Worm (Caenorhabditis elegans): ENCODE data around the gene hda-1.

Gene hda-1

ce11 chrV:14539355-14539754 lies 14.2 kb downstream of the hda-1 start:
- no peak for TF ChIP-seq elt-4 (tag; optimal IDR thresholded peaks at IDR 0.05)

ce11 chrV:14540932-14541331 lies 15.7 kb downstream of the hda-1 start:
- TF ChIP-seq pha-4 (tag; optimal IDR thresholded peaks at IDR 0.05) (no peak), ceh-30 (tag; optimal IDR thresholded peaks at IDR 0.05) (no peak), ceh-19 (GFP tag; optimal IDR thresholded peaks at IDR 0.05) (no peak), hlh-30 (tag; optimal IDR thresholded peaks at IDR 0.05; ENCODE audit: insufficient read depth) (no peak), elt-2 (tag; optimal IDR thresholded peaks at IDR 0.05) (no peak), hlh-13 (GFP tag; optimal IDR thresholded peaks at IDR 0.05) (no peak), sdc-2 (tag; optimal IDR thresholded peaks at IDR 0.05) (no peak), ref-2 (tag; optimal IDR thresholded peaks at IDR 0.05) (no peak), ceh-9 (tag; optimal IDR thresholded peaks at IDR 0.05) (no peak), lim-6 (tag; optimal IDR thresholded peaks at IDR 0.05) (no peak), unc-3 (GFP tag; conservative IDR thresholded peaks at IDR 0.05) (no peak), unc-3 (tag; optimal IDR thresholded peaks at IDR 0.05) (no peak), tbx-7 (tag; optimal IDR thresholded peaks at IDR 0.05) (no peak), pat-9 (tag; optimal IDR thresholded peaks at IDR 0.05) (no peak), pros-1 (tag; optimal IDR thresholded peaks at IDR 0.05) (no peak), eyg-1 (tag; optimal IDR thresholded peaks at IDR 0.05) (no peak), zip-5 (tag; optimal IDR thresholded peaks at IDR 0.05) (no peak), ceh-6 (GFP tag; optimal IDR thresholded peaks at IDR 0.05) (no peak), ceh-2 (tag; optimal IDR thresholded peaks at IDR 0.05) (no peak), pax-1 (tag; optimal IDR thresholded peaks at IDR 0.05) (no peak)

ce11 chrV:14542138-14542537 lies 16.9 kb downstream of the hda-1 start:
- TF ChIP-seq C08G9.2 (tag; optimal IDR thresholded peaks at IDR 0.05), result no peak
- peak; percentile 96 for TF ChIP-seq elt-2 (tag; optimal IDR thresholded peaks at IDR 0.05)
- TF ChIP-seq ceh-6 (GFP tag; optimal IDR thresholded peaks at IDR 0.05), result no peak
- TF ChIP-seq mec-3 (tag; optimal IDR thresholded peaks at IDR 0.05; ENCODE audit: borderline replicate concordance), result no peak
- no peak for TF ChIP-seq ceh-24 (tag; optimal IDR thresholded peaks at IDR 0.05)
- no peak for TF ChIP-seq C38D4.7 (GFP tag; optimal IDR thresholded peaks at IDR 0.05)

ce11 chrV:14545816-14546283 lies 20.7 kb downstream of the hda-1 start, which contains the start of gene rike-1:
Gene rike-1 (minus strand): TSS chrV:14545866.
- TF ChIP-seq zip-5 (tag; optimal IDR thresholded peaks at IDR 0.05) (no peak), ceh-45 (GFP tag; IDR thresholded peaks at IDR 0.05) (no peak), dmd-4 (tag; optimal IDR thresholded peaks at IDR 0.05; ENCODE audit: borderline replicate concordance) (no peak), F13H6.1 (tag; optimal IDR thresholded peaks at IDR 0.05) (no peak), ceh-2 (tag; optimal IDR thresholded peaks at IDR 0.05) (peak; percentile 59), sox-2 (GFP tag; IDR thresholded peaks at IDR 0.05) (no peak), pqm-1 (tag; optimal IDR thresholded peaks at IDR 0.05) (no peak), ceh-31 (tag; optimal IDR thresholded peaks at IDR 0.05) (peak; percentile 50), ceh-19 (GFP tag; optimal IDR thresholded peaks at IDR 0.05) (no peak), unc-55 (GFP tag; optimal IDR thresholded peaks at IDR 0.05) (no peak), ceh-14 (tag; optimal IDR thresholded peaks at IDR 0.05) (peak; percentile 15), unc-42 (tag; optimal IDR thresholded peaks at IDR 0.05) (peak; percentile 49), fax-1 (tag; optimal IDR thresholded peaks at IDR 0.05) (no peak), pha-4 (tag; optimal IDR thresholded peaks at IDR 0.05) (no peak), ztf-16 (tag; optimal IDR thresholded peaks at IDR 0.05) (peak; percentile 61), C08G9.2 (tag; optimal IDR thresholded peaks at IDR 0.05) (no peak), sdc-2 (tag; optimal IDR thresholded peaks at IDR 0.05) (no peak), mec-3 (tag; optimal IDR thresholded peaks at IDR 0.05; ENCODE audit: borderline replicate concordance) (no peak), ama-1 (optimal IDR thresholded peaks at IDR 0.05) (no peak), gmeb-2 (tag; optimal IDR thresholded peaks at IDR 0.05) (no peak), ets-4 (tag; optimal IDR thresholded peaks at IDR 0.05) (peak; percentile 52), hlh-15 (tag; optimal IDR thresholded peaks at IDR 0.05) (no peak), hlh-8 (tag; optimal IDR thresholded peaks at IDR 0.05) (no peak)

Measured in whole organism, late embryonic.